Worm (Caenorhabditis elegans) whole organism, L4 larva: ENCODE data around the gene Y42H9AR.1.

Source experiments
- D1046.2 ChIP-seq: fragments of 200-800 bp; sonication (Bioruptor generic); IDR thresholded peaks from 2 replicates; pipeline ENCODE4 v1.3.6; 2022; ENCODE audit warnings: missing genetic modification characterization, missing compliant biosample characterization
- ama-1 ChIP-seq: fragments of 150-350 bp; optimal IDR thresholded peaks from 2 replicates; lab custom pipeline; 2014; ENCODE audit warnings: inconsistent platforms, mixed read lengths
- daf-16 ChIP-seq, 3 experiments: sonication (generic microtip); optimal IDR thresholded peaks; 2 replicates each; lab custom pipeline; 2016 to 2017; ENCODE audit warnings: missing genetic modification characterization in 3 of 3, missing genetic modification reagents in 3 of 3, mild to moderate bottlenecking in 2 of 3, missing compliant biosample characterization in 2 of 3, missing biosample characterization in 1 of 3, moderate library complexity in 1 of 3
- daf-19 ChIP-seq: fragments of 200-800 bp; sonication (Bioruptor generic); conservative IDR thresholded peaks from 2 replicates; pipeline ENCODE4 v1.3.6; 2022; ENCODE audit warnings: missing genetic modification characterization, missing compliant biosample characterization
- fkh-10 ChIP-seq: fragments of 150-350 bp; optimal IDR thresholded peaks from 2 replicates; lab custom pipeline; 2014; ENCODE audit warnings: missing biosample characterization, missing genetic modification reagents, missing genetic modification characterization
- nhr-76 ChIP-seq: fragments of 150-350 bp; optimal IDR thresholded peaks from 2 replicates; lab custom pipeline; 2014; ENCODE audit warnings: missing biosample characterization, missing genetic modification characterization
- unc-62 ChIP-seq, 3 experiments: fragments of 150-350 bp in 1 of 3; sonication (generic microtip); optimal IDR thresholded peaks in 2 of 3; peaks in 1 of 3; 1 replicate in 1 of 3; 2 replicates in 2 of 3; lab custom pipeline; 2014 to 2017; ENCODE audit warnings: missing biosample characterization in 3 of 3, missing genetic modification characterization in 3 of 3, missing genetic modification reagents in 3 of 3, missing genotype in 1 of 3

Gene Y42H9AR.1

DNA sequence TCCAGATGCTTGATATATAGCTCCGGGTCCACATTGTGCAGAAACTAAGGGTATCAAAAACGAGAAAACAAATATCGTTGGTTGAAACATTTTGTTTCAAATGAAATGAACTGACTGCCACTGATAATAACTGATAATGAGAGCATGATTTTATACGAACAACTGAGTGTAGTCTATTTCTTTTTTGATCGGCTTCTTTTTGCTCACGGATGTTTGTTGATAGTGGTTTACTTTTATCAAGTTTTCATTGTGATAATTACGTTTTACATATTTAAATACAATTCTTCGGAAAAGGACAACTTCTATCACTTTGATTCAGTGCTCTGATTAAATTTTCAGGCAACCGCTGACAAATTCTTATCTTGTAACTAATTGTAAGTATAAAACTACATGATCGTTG lies 50.5 kb downstream of the Y42H9AR.1 start, which contains the start of gene clec-51 (continued):
- no peak for TF ChIP-seq daf-19
- TF ChIP-seq D1046.2 (GFP tag; lab: Robert Waterston, UW) = no peak
- no peak for TF ChIP-seq daf-16 (GFP tag; optimal IDR thresholded peaks at IDR 0.05; lab: Kevin White, UChicago)
- TF ChIP-seq daf-16 (tag; optimal IDR thresholded peaks at IDR 0.05; lab: Kevin White, UChicago) = peak; percentile 66
- no peak for TF ChIP-seq ama-1 (lab: Kevin White, UChicago)

DNA sequence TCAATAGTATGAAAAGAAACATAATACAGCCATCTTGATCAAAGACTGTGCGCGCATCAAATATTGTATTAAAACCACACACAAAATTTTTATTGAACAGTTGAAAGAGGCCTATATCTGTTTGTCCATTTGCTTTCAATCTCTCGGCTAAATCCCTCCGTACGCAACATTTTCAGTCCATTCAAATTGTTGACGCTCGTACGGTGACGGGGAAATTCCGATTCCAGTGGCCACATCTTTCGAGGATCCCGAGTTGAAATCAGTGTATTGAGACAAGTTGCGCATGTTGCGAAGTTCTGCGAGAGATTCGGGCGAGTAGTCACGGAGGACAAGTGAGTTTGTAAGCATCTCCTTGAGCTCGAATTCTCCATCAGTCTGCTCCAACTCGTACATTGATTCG lies 51.3 kb downstream of the Y42H9AR.1 start:
- TF ChIP-seq nhr-76 (tag; lab: Kevin White, UChicago) = no peak
- no peak for TF ChIP-seq fkh-10 (GFP tag; lab: Kevin White, UChicago)
- peak in 1 of 2 experiments; percentile 94 for TF ChIP-seq unc-62 (GFP tag; optimal IDR thresholded peaks at IDR 0.05 in 1 of 2; lab: Kevin White, UChicago)
- no peak for TF ChIP-seq unc-62 (tag; optimal IDR thresholded peaks at IDR 0.05; lab: Kevin White, UChicago)
